Worm (Caenorhabditis elegans) whole organism, L3 larva: ENCODE data around the gene pho-14.

Source experiments
- fkh-10 ChIP-seq: sonication (generic microtip); optimal IDR thresholded peaks from 2 replicates; lab custom pipeline; 2017; ENCODE audit warnings: missing biosample characterization, missing genetic modification reagents, missing genetic modification characterization
- jun-1 ChIP-seq: fragments of 150-350 bp; optimal IDR thresholded peaks from 2 replicates; lab custom pipeline; 2014; ENCODE audit warnings: missing biosample characterization, missing genetic modification reagents, missing genetic modification characterization
- mdl-1 ChIP-seq: fragments of 150-350 bp; optimal IDR thresholded peaks from 2 replicates; lab custom pipeline; 2014; ENCODE audit warnings: missing biosample characterization, missing genetic modification characterization
- nhr-28 ChIP-seq: fragments of 150-350 bp; optimal IDR thresholded peaks from 2 replicates; lab custom pipeline; 2014; ENCODE audit warnings: missing biosample characterization, missing genetic modification characterization
- nhr-77 ChIP-seq: fragments of 150-350 bp; optimal IDR thresholded peaks from 2 replicates; lab custom pipeline; 2014; ENCODE audit warnings: missing biosample characterization, missing genetic modification characterization
- pha-4 ChIP-seq: fragments of 150-350 bp; optimal IDR thresholded peaks from 2 replicates; lab custom pipeline; 2014; ENCODE audit warnings: missing biosample characterization, missing genetic modification reagents, missing genetic modification characterization
- snpc-4 ChIP-seq: fragments of 150-350 bp; optimal IDR thresholded peaks from 2 replicates; lab custom pipeline; 2014; ENCODE audit warnings: missing biosample characterization, missing genetic modification characterization
- tbx-2 ChIP-seq: sonication (generic microtip); optimal IDR thresholded peaks from 2 replicates; lab custom pipeline; 2016; ENCODE audit warnings: mild to moderate bottlenecking, missing genetic modification characterization, missing compliant biosample characterization
- unc-62 ChIP-seq: fragments of 150-350 bp; sonication (generic microtip); optimal IDR thresholded peaks from 4 replicates; lab custom pipeline; 2014; ENCODE audit warnings: missing biosample characterization, missing genetic modification reagents, missing genetic modification characterization
- ztf-11 ChIP-seq: fragments of 150-350 bp; optimal IDR thresholded peaks from 2 replicates; lab custom pipeline; 2014; ENCODE audit warnings: missing biosample characterization, missing genetic modification characterization

- no peak for TF ChIP-seq ztf-11 (tag; lab: Kevin White, UChicago)
- no peak for TF ChIP-seq tbx-2 (tag; lab: Kevin White, UChicago)
- no peak for TF ChIP-seq nhr-77
- TF ChIP-seq mdl-1 (tag; lab: Kevin White, UChicago), result no peak
- TF ChIP-seq snpc-4 (tag; lab: Kevin White, UChicago), result no peak
- no peak for TF ChIP-seq nhr-28 (tag; lab: Kevin White, UChicago)
- no peak for TF ChIP-seq pha-4 (tag; lab: Kevin White, UChicago)
- no peak for TF ChIP-seq fkh-10 (GFP tag; lab: Kevin White, UChicago)
- no peak for TF ChIP-seq unc-62 (GFP tag; lab: Kevin White, UChicago)
- no peak for TF ChIP-seq jun-1 (tag; lab: Kevin White, UChicago)
Observed at ce11 chrII:1123208-1123607, 22.6 kb upstream of the pho-14 start, which contains the start of the genes sut-1 and eri-3.
